Fruit fly (Drosophila melanogaster) Kc167 (cell line): Measurements from ENCODE around the gene CG11380.

Experiments used
- Myc ChIP-seq: fragments of >200 bp; optimal IDR thresholded peaks from 2 replicates; lab custom pipeline; 2017; ENCODE audit warnings: missing external identifiers
- Sin3A ChIP-seq: fragments of >200 bp; optimal IDR thresholded peaks from 2 replicates; lab custom pipeline; 2018; ENCODE audit warnings: missing external identifiers
- h ChIP-seq: fragments of >200 bp; optimal IDR thresholded peaks from 3 replicates; lab custom pipeline; 2018; ENCODE audit warnings: missing external identifiers
- psq ChIP-seq: fragments of >200 bp; optimal IDR thresholded peaks from 2 replicates; lab custom pipeline; 2017; ENCODE audit warnings: missing external identifiers
- ttk ChIP-seq: sonication (Bioruptor generic); optimal IDR thresholded peaks from 2 replicates; lab custom pipeline; 2017; ENCODE audit warnings: missing external identifiers

DNA sequence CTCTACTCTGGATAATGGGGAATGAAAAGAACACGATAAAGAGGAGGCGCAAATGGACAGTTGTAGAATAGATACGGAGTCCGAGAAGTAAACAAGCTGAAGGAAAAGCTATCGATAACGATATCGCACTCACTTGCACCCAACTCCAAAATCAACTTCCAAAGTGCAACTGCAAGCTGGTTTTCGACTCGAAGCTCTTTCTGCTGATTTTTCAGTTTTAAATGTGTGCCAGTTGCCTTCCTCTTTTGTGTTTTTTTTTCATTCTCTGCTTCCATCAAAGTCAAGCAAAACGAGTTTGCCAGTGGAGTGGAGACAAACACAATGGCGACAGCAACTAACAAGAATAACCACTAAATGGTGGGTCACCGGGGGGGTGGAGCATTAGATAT, 44.5 kb downstream of the CG11380 start:
- no peak for TF ChIP-seq psq (lab: Kevin White, UChicago)
- no peak for TF ChIP-seq Sin3A (lab: Kevin White, UChicago)
- TF ChIP-seq Myc = no peak
- TF ChIP-seq ttk = no peak
- TF ChIP-seq h (lab: Kevin White, UChicago) = no peak
